Worm (Caenorhabditis elegans): Measurements from ENCODE around the gene ZK669.5.

The ZK669.5 gene

ce11 chrII:7940848-7941247 lies 5.8 kb downstream of the ZK669.5 start, which contains the start of gene ZK669.3:
ZK669.3 (plus strand) TSS chrII:7941148.
- TF ChIP-seq unc-62 (GFP tag; optimal IDR thresholded peaks at IDR 0.05), result no peak

ce11 chrII:7938078-7938477 lies 8.6 kb downstream of the ZK669.5 start, which contains the start of gene ZK669.2:
ZK669.2 (minus strand) TSS chrII:7938178.
- TF ChIP-seq unc-62 (GFP tag; optimal IDR thresholded peaks at IDR 0.05), result no peak

DNA sequence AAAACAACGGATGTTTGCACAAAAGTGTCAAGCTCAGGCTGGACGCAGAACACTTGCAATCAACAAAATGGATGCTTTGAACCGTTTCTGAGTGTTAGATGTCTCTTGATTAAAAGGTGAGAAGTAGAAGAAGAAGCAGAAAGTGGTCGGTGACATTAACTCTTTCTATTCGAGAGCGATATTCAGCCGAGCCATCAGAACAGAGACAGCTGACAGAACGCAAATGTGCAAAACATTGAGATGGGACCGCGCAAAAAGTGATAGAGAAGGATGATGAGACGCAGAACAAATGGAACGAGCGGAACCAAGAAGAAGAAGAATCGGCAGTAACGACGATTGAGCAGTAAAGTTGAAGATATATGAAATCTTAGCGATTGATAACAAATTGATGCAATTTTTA lies 11.1 kb downstream of the ZK669.5 start:
- TF ChIP-seq unc-62 (GFP tag; optimal IDR thresholded peaks at IDR 0.05), result no peak

- no peak for TF ChIP-seq unc-62 (GFP tag; optimal IDR thresholded peaks at IDR 0.05)
Measured at ce11 chrII:7930671-7931070, 16.0 kb downstream of the ZK669.5 start.

DNA sequence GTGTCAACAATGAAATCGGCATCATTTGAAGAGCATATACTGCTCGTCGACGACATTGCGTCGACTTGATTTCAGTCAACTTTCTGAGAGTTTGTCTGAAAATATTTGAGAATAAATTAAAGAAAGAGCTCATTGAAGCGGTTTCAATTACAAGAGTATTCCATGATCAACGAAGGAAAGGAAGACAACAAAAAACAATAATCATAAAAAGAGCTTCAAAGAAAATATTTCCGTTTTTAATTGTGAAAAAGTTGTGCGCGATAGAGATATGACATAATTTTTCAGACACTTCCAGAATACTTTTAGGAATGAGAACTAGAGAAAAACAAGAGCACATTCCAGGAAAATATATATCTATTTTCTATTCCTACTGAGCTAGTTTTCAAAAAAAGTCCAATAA lies 18.1 kb downstream of the ZK669.5 start, which contains the start of gene spv-1:
Gene spv-1 (minus strand): TSS at position 101 of the 400 bp plus-strand sequence.
- TF ChIP-seq unc-62 (GFP tag; optimal IDR thresholded peaks at IDR 0.05), result no peak

DNA sequence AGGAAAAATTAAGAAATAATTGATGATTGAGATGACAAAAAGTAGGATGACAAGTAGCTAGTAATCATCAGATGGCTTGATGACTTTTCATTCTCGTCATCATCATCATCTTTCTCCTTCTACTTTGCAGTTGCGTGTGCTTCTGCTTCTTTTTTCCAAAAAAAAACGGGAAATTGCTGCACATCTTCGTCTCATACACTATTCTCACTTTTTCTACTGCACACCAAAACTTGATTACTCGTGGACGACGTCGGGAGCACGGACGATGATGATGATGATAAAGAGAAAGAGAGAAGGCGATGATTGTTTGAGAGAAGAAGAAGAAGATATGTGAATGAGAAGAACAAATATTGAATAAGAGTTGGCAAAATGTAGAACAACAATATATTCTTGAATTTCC lies 25.5 kb downstream of the ZK669.5 start:
- TF ChIP-seq unc-62 (GFP tag; optimal IDR thresholded peaks at IDR 0.05), result no peak

- TF ChIP-seq unc-62 (GFP tag; optimal IDR thresholded peaks at IDR 0.05), result no peak
Measured at ce11 chrII:7920178-7920577, 26.5 kb downstream of the ZK669.5 start.

ce11 chrII:7911015-7911414 lies 35.7 kb downstream of the ZK669.5 start, which contains the start of gene ZK675.4:
ZK675.4 (plus strand) TSS chrII:7911315.
- no peak for TF ChIP-seq unc-62 (GFP tag; optimal IDR thresholded peaks at IDR 0.05)

ce11 chrII:7907539-7907997 lies 39.1 kb downstream of the ZK669.5 start, which contains the start of gene best-23:
best-23 (minus strand) TSS chrII:7907589.
- no peak for TF ChIP-seq unc-62 (GFP tag; optimal IDR thresholded peaks at IDR 0.05)

DNA sequence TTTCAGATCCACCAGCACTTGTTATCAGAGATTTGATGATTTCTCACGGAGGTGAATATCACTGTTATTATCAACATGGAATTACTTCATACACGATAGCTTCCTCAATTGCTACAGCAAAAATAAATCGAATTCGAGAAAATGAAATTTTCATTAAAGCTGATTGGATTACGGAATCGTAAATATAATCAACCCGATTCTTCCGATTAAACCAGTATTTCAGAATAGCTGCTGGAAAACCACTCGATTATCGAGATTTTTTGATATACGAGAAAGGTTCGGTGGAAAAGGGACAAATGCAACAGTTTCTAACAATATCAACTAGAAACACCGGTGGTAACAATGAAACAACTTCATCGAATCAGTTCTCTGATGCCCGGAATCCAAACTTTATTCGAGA lies 44.7 kb downstream of the ZK669.5 start:
- TF ChIP-seq unc-62 (GFP tag; optimal IDR thresholded peaks at IDR 0.05), result no peak

DNA sequence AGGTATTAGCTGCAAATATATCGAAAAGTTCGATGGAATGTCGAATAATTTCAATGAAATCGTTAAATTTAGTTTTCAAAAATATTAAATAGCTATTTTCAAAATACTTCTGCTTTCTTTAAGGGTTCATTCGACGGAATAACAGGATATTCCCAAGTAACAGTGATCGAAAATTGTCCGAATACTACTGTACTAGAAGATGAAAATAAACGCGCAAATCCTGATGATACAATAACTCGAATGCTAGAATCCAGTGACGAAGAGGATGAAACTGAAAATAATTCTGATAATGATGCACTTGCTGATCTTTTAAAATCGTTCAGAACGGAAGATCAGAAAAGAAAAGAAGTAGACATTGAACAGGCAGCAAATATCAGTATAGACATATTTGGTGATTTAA lies 45.9 kb downstream of the ZK669.5 start:
- no peak for TF ChIP-seq unc-62 (GFP tag; optimal IDR thresholded peaks at IDR 0.05)

ce11 chrII:7900190-7900672 lies 46.4 kb downstream of the ZK669.5 start, which contains the start of gene rev-1:
rev-1 (plus strand) TSS chrII:7900622.
- TF ChIP-seq unc-62 (GFP tag; optimal IDR thresholded peaks at IDR 0.05), result no peak
